Worm (Caenorhabditis elegans) whole organism, L1 larva: ENCODE results near the gene R160.2.

Experiments used
- C04F5.9 ChIP-seq: sonication (generic microtip); optimal IDR thresholded peaks from 2 replicates; lab custom pipeline; 2016; ENCODE audit warnings: missing genetic modification characterization, missing compliant biosample characterization
- F16B12.6 ChIP-seq: fragments of 150-350 bp; optimal IDR thresholded peaks from 2 replicates; lab custom pipeline; 2014; ENCODE audit warnings: missing biosample characterization, missing genetic modification characterization
- Y116A8C.19 ChIP-seq: sonication (generic microtip); optimal IDR thresholded peaks from 2 replicates; lab custom pipeline; 2016; ENCODE audit warnings: missing compliant biosample characterization, missing genetic modification characterization, borderline replicate concordance
- alr-1 ChIP-seq: fragments of 200-800 bp; sonication (Bioruptor generic); optimal IDR thresholded peaks from 2 replicates; lab custom pipeline; 2018; ENCODE audit warnings: borderline replicate concordance, mild to moderate bottlenecking, missing genetic modification characterization, missing compliant biosample characterization
- aly-2 ChIP-seq: fragments of 150-350 bp; optimal IDR thresholded peaks from 2 replicates; lab custom pipeline; 2014; ENCODE audit warnings: missing biosample characterization, missing genetic modification characterization
- blmp-1 ChIP-seq: fragments of 150-350 bp; optimal IDR thresholded peaks from 2 replicates; lab custom pipeline; 2014; ENCODE audit warnings: missing biosample characterization, missing genetic modification characterization
- ceh-63 ChIP-seq: fragments of 200-800 bp; sonication (Bioruptor generic); optimal IDR thresholded peaks from 2 replicates; lab custom pipeline; 2018; ENCODE audit warnings: mild to moderate bottlenecking, missing genetic modification characterization, missing compliant biosample characterization
- ceh-8 ChIP-seq: fragments of 200-800 bp; sonication (Bioruptor generic); optimal IDR thresholded peaks from 2 replicates; lab custom pipeline; 2018; ENCODE audit warnings: mild to moderate bottlenecking, missing genetic modification characterization, moderate library complexity, missing compliant biosample characterization
- ceh-88 ChIP-seq: fragments of 200-800 bp; sonication (Bioruptor generic); IDR thresholded peaks from 2 replicates; pipeline ENCODE4 v1.3.6; 2022; ENCODE audit warnings: missing genetic modification characterization, missing compliant biosample characterization
- efl-1 ChIP-seq, 4 experiments: fragments of 150-350 bp; optimal IDR thresholded peaks in 3 of 4; peaks in 1 of 4; 1 replicate in 1 of 4; 2 replicates in 3 of 4; lab custom pipeline; 2014; ENCODE audit warnings: missing biosample characterization in 2 of 4, missing genetic modification characterization in 2 of 4, missing genetic modification reagents in 2 of 4
- efl-3 ChIP-seq: fragments of 200-800 bp; sonication (Bioruptor generic); optimal IDR thresholded peaks from 2 replicates; lab custom pipeline; 2018; ENCODE audit warnings: mild to moderate bottlenecking, missing genetic modification characterization, missing compliant biosample characterization
- elt-2 ChIP-seq: sonication (generic microtip); optimal IDR thresholded peaks from 2 replicates; lab custom pipeline; 2016; ENCODE audit warnings: missing genetic modification characterization, mild to moderate bottlenecking, inconsistent platforms, missing compliant biosample characterization, missing genetic modification reagents
- fkh-10 ChIP-seq: sonication (generic microtip); optimal IDR thresholded peaks from 2 replicates; lab custom pipeline; 2017; ENCODE audit warnings: missing biosample characterization, missing genetic modification reagents, missing genetic modification characterization
- fos-1 ChIP-seq: fragments of 150-350 bp; optimal IDR thresholded peaks from 2 replicates; lab custom pipeline; 2014; ENCODE audit warnings: missing biosample characterization, missing genetic modification characterization
- hlh-17 ChIP-seq: fragments of 200-800 bp; sonication (Bioruptor generic); optimal IDR thresholded peaks from 2 replicates; lab custom pipeline; 2018; ENCODE audit warnings: missing genetic modification characterization, mild to moderate bottlenecking, missing compliant biosample characterization, moderate library complexity, borderline replicate concordance
- isw-1 ChIP-seq: fragments of 200-800 bp; sonication (Bioruptor generic); IDR thresholded peaks from 2 replicates; pipeline ENCODE4 v1.3.6; 2022; ENCODE audit warnings: missing genetic modification characterization, missing compliant biosample characterization
- jun-1 ChIP-seq: fragments of 150-350 bp; optimal IDR thresholded peaks from 2 replicates; lab custom pipeline; 2014; ENCODE audit warnings: missing biosample characterization, missing genetic modification reagents, missing genetic modification characterization
- lin-14 ChIP-seq: fragments of 200-800 bp; sonication (Bioruptor generic); optimal IDR thresholded peaks from 2 replicates; lab custom pipeline; 2018; ENCODE audit warnings: mild to moderate bottlenecking, missing genetic modification characterization, moderate library complexity, missing compliant biosample characterization
- lin-39 ChIP-seq: fragments of 150-350 bp; optimal IDR thresholded peaks from 2 replicates; lab custom pipeline; 2014; ENCODE audit warnings: missing biosample characterization, missing genetic modification reagents, missing genetic modification characterization
- mep-1 ChIP-seq: fragments of 150-350 bp; optimal IDR thresholded peaks from 2 replicates; lab custom pipeline; 2014; ENCODE audit warnings: missing biosample characterization, missing genetic modification characterization
- nhr-11 ChIP-seq: fragments of 150-350 bp; optimal IDR thresholded peaks from 2 replicates; lab custom pipeline; 2014; ENCODE audit warnings: missing biosample characterization, missing genetic modification characterization
- nhr-12 ChIP-seq: sonication (generic microtip); optimal IDR thresholded peaks from 2 replicates; lab custom pipeline; 2017; ENCODE audit warnings: missing biosample characterization, missing genetic modification characterization
- nhr-20 ChIP-seq: sonication (generic microtip); optimal IDR thresholded peaks from 2 replicates; lab custom pipeline; 2016; ENCODE audit warnings: mild to moderate bottlenecking, missing genetic modification characterization, missing compliant biosample characterization
- nhr-28 ChIP-seq: fragments of 150-350 bp; optimal IDR thresholded peaks from 2 replicates; lab custom pipeline; 2014; ENCODE audit warnings: missing biosample characterization, missing genetic modification characterization
- nhr-76 ChIP-seq: sonication (generic microtip); optimal IDR thresholded peaks from 2 replicates; lab custom pipeline; 2017; ENCODE audit warnings: missing biosample characterization, missing genetic modification characterization
- nhr-90 ChIP-seq: sonication (generic microtip); optimal IDR thresholded peaks from 2 replicates; lab custom pipeline; 2016; ENCODE audit warnings: mild to moderate bottlenecking, missing genetic modification characterization, missing compliant biosample characterization; ENCODE audit not compliant: poor library complexity
- pqm-1 ChIP-seq: sonication (generic microtip); optimal IDR thresholded peaks from 3 replicates; lab custom pipeline; 2017; ENCODE audit warnings: missing biosample characterization, missing genetic modification characterization
- rnt-1 ChIP-seq: sonication (generic microtip); optimal IDR thresholded peaks from 2 replicates; lab custom pipeline; 2016; ENCODE audit warnings: mild to moderate bottlenecking, missing genetic modification characterization, moderate library complexity, missing compliant biosample characterization
- snpc-4 ChIP-seq: fragments of 150-350 bp; optimal IDR thresholded peaks from 2 replicates; lab custom pipeline; 2014; ENCODE audit warnings: missing biosample characterization, missing genetic modification characterization
- sup-37 ChIP-seq: fragments of 200-800 bp; sonication (Bioruptor generic); optimal IDR thresholded peaks from 2 replicates; lab custom pipeline; 2018; ENCODE audit warnings: mild to moderate bottlenecking, missing genetic modification characterization, missing compliant biosample characterization
- tlp-1 ChIP-seq: fragments of 150-350 bp; optimal IDR thresholded peaks from 2 replicates; lab custom pipeline; 2014; ENCODE audit warnings: missing biosample characterization, missing genetic modification characterization
- unc-130 ChIP-seq: fragments of 150-350 bp; optimal IDR thresholded peaks from 2 replicates; lab custom pipeline; 2017; ENCODE audit warnings: missing biosample characterization, missing genetic modification characterization, inconsistent platforms
- vab-15 ChIP-seq: sonication (generic microtip); optimal IDR thresholded peaks from 2 replicates; lab custom pipeline; 2017; ENCODE audit warnings: missing genotype, mild to moderate bottlenecking, missing genetic modification characterization, missing compliant biosample characterization
- zip-4 ChIP-seq: fragments of 200-800 bp; sonication (Bioruptor generic); optimal IDR thresholded peaks from 2 replicates; lab custom pipeline; 2018; ENCODE audit warnings: mild to moderate bottlenecking, missing genetic modification characterization, moderate library complexity, missing compliant biosample characterization
- ztf-11 ChIP-seq, 2 experiments: sonication (generic microtip); optimal IDR thresholded peaks; 2 replicates each; lab custom pipeline; 2016 to 2017; ENCODE audit warnings: missing genetic modification characterization in 2 of 2, missing biosample characterization in 1 of 2, missing compliant biosample characterization in 1 of 2
- ztf-4 ChIP-seq: fragments of 150-350 bp; optimal IDR thresholded peaks from 2 replicates; lab custom pipeline; 2014; ENCODE audit warnings: missing biosample characterization, missing genetic modification characterization

Gene R160.2

ce11 chrX:4404717-4405116, 28.0 kb upstream of the R160.2 start:
- no peak for TF ChIP-seq C04F5.9
- no peak for TF ChIP-seq efl-1 (optimal IDR thresholded peaks at IDR 0.05; lab: Kevin White, UChicago)
- TF ChIP-seq efl-1 (GFP tag; optimal IDR thresholded peaks at IDR 0.05 in 1 of 2; lab: Kevin White, UChicago) = peak in 1 of 2 experiments; percentile 30
- no peak for TF ChIP-seq mep-1
- TF ChIP-seq lin-14 (GFP tag; lab: Kevin White, UChicago) = peak; percentile 24
- no peak for TF ChIP-seq snpc-4 (tag; lab: Kevin White, UChicago)
- TF ChIP-seq jun-1 (tag; lab: Kevin White, UChicago) = no peak
- TF ChIP-seq aly-2 (tag; lab: Kevin White, UChicago) = no peak
- TF ChIP-seq hlh-17 (GFP tag; lab: Kevin White, UChicago) = no peak

- no peak for TF ChIP-seq ztf-4
Observed at ce11 chrX:4402854-4403253, 26.2 kb upstream of the R160.2 start, which contains the start of gene D1079.1. Gene D1079.1 (plus strand): TSS chrX:4403154.

ce11 chrX:4400296-4400695, 23.6 kb upstream of the R160.2 start:
- TF ChIP-seq rnt-1 (no peak), vab-15 (tag; lab: Kevin White, UChicago) (no peak), ceh-8 (no peak), zip-4 (GFP tag; lab: Kevin White, UChicago) (no peak), nhr-12 (tag; lab: Kevin White, UChicago) (no peak), F16B12.6 (tag; lab: Kevin White, UChicago) (no peak), fos-1 (tag; lab: Kevin White, UChicago) (no peak), ceh-88 (GFP tag; lab: Robert Waterston, UW) (no peak), lin-39 (tag; lab: Kevin White, UChicago) (no peak), efl-3 (GFP tag; lab: Kevin White, UChicago) (no peak), sup-37 (GFP tag; lab: Kevin White, UChicago) (no peak), isw-1 (GFP tag; lab: Robert Waterston, UW) (no peak), blmp-1 (tag; lab: Kevin White, UChicago) (no peak), nhr-20 (tag; lab: Kevin White, UChicago) (no peak), nhr-76 (tag; lab: Kevin White, UChicago) (no peak), tlp-1 (tag; lab: Kevin White, UChicago) (no peak), nhr-28 (tag; lab: Kevin White, UChicago) (no peak), nhr-90 (tag; lab: Kevin White, UChicago) (no peak), pqm-1 (tag; lab: Kevin White, UChicago) (no peak), elt-2 (tag; lab: Kevin White, UChicago) (no peak)

- TF ChIP-seq alr-1 (tag; lab: Kevin White, UChicago) = no peak
- TF ChIP-seq lin-14 (GFP tag; lab: Kevin White, UChicago) = peak; percentile 28
- no peak for TF ChIP-seq unc-130
- TF ChIP-seq ceh-63 (GFP tag; lab: Kevin White, UChicago) = no peak
- TF ChIP-seq ztf-11 (tag; optimal IDR thresholded peaks at IDR 0.05; lab: Kevin White, UChicago) = no peak
- no peak for TF ChIP-seq Y116A8C.19 (tag; lab: Kevin White, UChicago)
- TF ChIP-seq fkh-10 (GFP tag; lab: Kevin White, UChicago) = peak; percentile 55
- no peak for TF ChIP-seq nhr-11 (tag; lab: Kevin White, UChicago)
Observed at ce11 chrX:4397460-4397859, 20.8 kb upstream of the R160.2 start.
